Fruit fly (Drosophila melanogaster) whole organism, embryonic: Measurements from ENCODE around the gene CG4968.

Source experiments
- Atf3 ChIP-seq: fragments of 200-800 bp; sonication (Bioruptor generic); optimal IDR thresholded peaks from 3 replicates; lab custom pipeline; 2016; ENCODE audit warnings: missing biosample characterization, missing genetic modification characterization
- BEAF-32 ChIP-seq: fragments of 200-800 bp; sonication (Bioruptor generic); optimal IDR thresholded peaks from 3 replicates; lab custom pipeline; 2017; ENCODE audit warnings: missing biosample characterization, missing genetic modification characterization, mild to moderate bottlenecking, moderate library complexity, missing genetic modification reagents
- BtbVII ChIP-seq: fragments of 200-800 bp; sonication (Bioruptor generic); optimal IDR thresholded peaks from 3 replicates; lab custom pipeline; 2017; ENCODE audit warnings: missing biosample characterization, mild to moderate bottlenecking, missing genetic modification characterization
- CG10267 ChIP-seq: fragments of 200-800 bp; sonication (Bioruptor generic); optimal IDR thresholded peaks from 2 replicates; lab custom pipeline; 2018; ENCODE audit warnings: missing biosample characterization, mild to moderate bottlenecking, missing genetic modification characterization, moderate library complexity
- CG13894 ChIP-seq: fragments of 200-800 bp; sonication (Bioruptor generic); optimal IDR thresholded peaks from 3 replicates; lab custom pipeline; 2018; ENCODE audit warnings: missing biosample characterization, mild to moderate bottlenecking, missing genetic modification characterization, moderate library complexity
- CG14860 ChIP-seq: fragments of 200-800 bp; sonication (Bioruptor generic); IDR thresholded peaks from 3 replicates; pipeline ENCODE4 v1.3.6; 2022; ENCODE audit warnings: missing biosample characterization, missing genetic modification characterization; ENCODE audit not compliant: partially characterized antibody
- CG17328 ChIP-seq: fragments of 200-800 bp; sonication (Bioruptor generic); IDR thresholded peaks from 2 replicates; pipeline ENCODE4 v1.3.6; 2022; ENCODE audit warnings: missing biosample characterization, missing genetic modification characterization
- CG17802 ChIP-seq: fragments of 200-800 bp; sonication (Bioruptor generic); optimal IDR thresholded peaks from 2 replicates; lab custom pipeline; 2018; ENCODE audit warnings: missing biosample characterization, mild to moderate bottlenecking, missing genetic modification characterization, moderate library complexity
- CG2712 ChIP-seq: fragments of 200-800 bp; optimal IDR thresholded peaks from 3 replicates; lab custom pipeline; 2019; ENCODE audit warnings: missing biosample characterization, mild to moderate bottlenecking, missing genetic modification characterization, moderate library complexity
- CG2889 ChIP-seq: fragments of 200-800 bp; sonication (Bioruptor generic); IDR thresholded peaks from 3 replicates; pipeline ENCODE4 v1.3.6; 2022; ENCODE audit warnings: missing biosample characterization, missing genetic modification characterization
- CG30020 ChIP-seq: fragments of 200-800 bp; optimal IDR thresholded peaks from 2 replicates; lab custom pipeline; 2019; ENCODE audit warnings: missing biosample characterization, mild to moderate bottlenecking, missing genetic modification characterization, moderate library complexity
- CG34224 ChIP-seq: fragments of 200-800 bp; sonication (Bioruptor generic); IDR thresholded peaks from 3 replicates; pipeline ENCODE4 v1.3.6; 2022; ENCODE audit warnings: missing biosample characterization, missing genetic modification characterization; ENCODE audit not compliant: partially characterized antibody
- CG34422 ChIP-seq: fragments of 200-800 bp; sonication (Bioruptor generic); IDR thresholded peaks from 3 replicates; pipeline ENCODE4 v1.3.6; 2022; ENCODE audit warnings: missing biosample characterization, missing genetic modification characterization
- CG3995 ChIP-seq: fragments of 200-800 bp; sonication (Bioruptor generic); optimal IDR thresholded peaks from 3 replicates; lab custom pipeline; 2016; ENCODE audit warnings: missing biosample characterization, missing genetic modification characterization
- CG6765 ChIP-seq: fragments of 200-800 bp; sonication (Bioruptor generic); optimal IDR thresholded peaks from 3 replicates; lab custom pipeline; 2017; ENCODE audit warnings: missing biosample characterization, mild to moderate bottlenecking, missing genetic modification characterization
- CG7786 ChIP-seq: fragments of 200-800 bp; sonication (Bioruptor generic); optimal IDR thresholded peaks from 2 replicates; lab custom pipeline; 2016; ENCODE audit warnings: missing biosample characterization, missing genetic modification characterization
- CG7928 ChIP-seq: fragments of 200-800 bp; sonication (Bioruptor generic); optimal IDR thresholded peaks from 2 replicates; lab custom pipeline; 2017; ENCODE audit warnings: missing biosample characterization, mild to moderate bottlenecking, missing genetic modification characterization
- CG8924 ChIP-seq: fragments of 200-800 bp; optimal IDR thresholded peaks from 3 replicates; lab custom pipeline; 2019; ENCODE audit warnings: missing biosample characterization, mild to moderate bottlenecking, missing genetic modification characterization, moderate library complexity
- Dll ChIP-seq: fragments of 200-800 bp; sonication (Bioruptor generic); IDR thresholded peaks from 4 replicates; pipeline ENCODE4 v1.3.6; 2022; ENCODE audit warnings: missing biosample characterization, missing genetic modification characterization; ENCODE audit not compliant: partially characterized antibody
- Dp ChIP-seq: fragments of 200-800 bp; sonication (Bioruptor generic); optimal IDR thresholded peaks from 2 replicates; lab custom pipeline; 2018; ENCODE audit warnings: missing biosample characterization, mild to moderate bottlenecking, missing genetic modification characterization, moderate library complexity
- HLH54F ChIP-seq: fragments of 200-800 bp; sonication (Bioruptor generic); optimal IDR thresholded peaks from 3 replicates; lab custom pipeline; 2016; ENCODE audit warnings: missing biosample characterization, missing genetic modification characterization
- Hand ChIP-seq: fragments of 200-800 bp; sonication (Bioruptor generic); optimal IDR thresholded peaks from 2 replicates; lab custom pipeline; 2017; ENCODE audit warnings: mild to moderate bottlenecking, missing biosample characterization, missing genetic modification reagents, missing genetic modification characterization
- Hey ChIP-seq: fragments of 200-800 bp; sonication (Bioruptor generic); optimal IDR thresholded peaks from 3 replicates; lab custom pipeline; 2018; ENCODE audit warnings: missing biosample characterization, mild to moderate bottlenecking, missing genetic modification characterization
- Hr78 ChIP-seq, 2 experiments: fragments of 200-800 bp in 1 of 2; fragments of >200 bp in 1 of 2; sonication (Bioruptor generic) in 1 of 2; optimal IDR thresholded peaks; 2 replicates each; lab custom pipeline; 2017 to 2019; ENCODE audit warnings: missing biosample characterization in 2 of 2, missing genetic modification characterization in 2 of 2, mild to moderate bottlenecking in 1 of 2, moderate library complexity in 1 of 2
- Opbp ChIP-seq: fragments of 200-800 bp; sonication (Bioruptor generic); IDR thresholded peaks from 3 replicates; pipeline ENCODE4 v1.3.6; 2022; ENCODE audit warnings: missing biosample characterization, missing genetic modification characterization; ENCODE audit not compliant: partially characterized antibody
- Pdp1 ChIP-seq, 2 experiments: fragments of 200-800 bp; sonication (Bioruptor generic); optimal IDR thresholded peaks; 3 replicates each; lab custom pipeline; 2016; ENCODE audit warnings: missing biosample characterization in 2 of 2, missing genetic modification characterization in 2 of 2, mild to moderate bottlenecking in 1 of 2, moderate library complexity in 1 of 2
- Sry-δ ChIP-seq: fragments of 200-800 bp; sonication (Bioruptor generic); optimal IDR thresholded peaks from 2 replicates; lab custom pipeline; 2016; ENCODE audit warnings: missing biosample characterization, missing genetic modification characterization
- ato ChIP-seq: fragments of 200-800 bp; sonication (Bioruptor generic); IDR thresholded peaks from 2 replicates; pipeline ENCODE4 v1.3.6; 2022; ENCODE audit warnings: missing biosample characterization, missing genetic modification characterization; ENCODE audit not compliant: partially characterized antibody
- bbx ChIP-seq: fragments of 200-800 bp; sonication (Bioruptor generic); IDR thresholded peaks from 2 replicates; pipeline ENCODE4 v1.3.6; 2022; ENCODE audit warnings: missing biosample characterization, missing genetic modification characterization; ENCODE audit not compliant: partially characterized antibody
- bcd ChIP-seq: fragments of 200-800 bp; sonication (Bioruptor generic); optimal IDR thresholded peaks from 2 replicates; lab custom pipeline; 2017; ENCODE audit warnings: missing biosample characterization, mild to moderate bottlenecking, missing genetic modification characterization
- gro ChIP-seq: fragments of 200-800 bp; sonication (Bioruptor generic); optimal IDR thresholded peaks from 2 replicates; lab custom pipeline; 2016; ENCODE audit warnings: missing biosample characterization, missing genetic modification characterization
- hbn ChIP-seq: fragments of 200-800 bp; sonication (Bioruptor generic); IDR thresholded peaks from 2 replicates; pipeline ENCODE4 v1.3.6; 2022; ENCODE audit warnings: missing biosample characterization, missing genetic modification characterization; ENCODE audit not compliant: partially characterized antibody
- ind ChIP-seq: fragments of 200-800 bp; sonication (Bioruptor generic); optimal IDR thresholded peaks from 3 replicates; lab custom pipeline; 2016; ENCODE audit warnings: missing biosample characterization, missing genetic modification characterization
- jumu ChIP-seq: fragments of 200-800 bp; sonication (Bioruptor generic); optimal IDR thresholded peaks from 3 replicates; lab custom pipeline; 2016; ENCODE audit warnings: missing biosample characterization, missing genetic modification characterization
- kay ChIP-seq: fragments of 200-800 bp; sonication (Bioruptor generic); optimal IDR thresholded peaks from 2 replicates; lab custom pipeline; 2016; ENCODE audit warnings: missing biosample characterization, missing genetic modification characterization
- knrl ChIP-seq: fragments of 200-800 bp; sonication (Bioruptor generic); IDR thresholded peaks from 3 replicates; pipeline ENCODE4 v1.3.6; 2022; ENCODE audit warnings: missing biosample characterization, missing genetic modification characterization; ENCODE audit not compliant: partially characterized antibody
- lov ChIP-seq, 2 experiments: fragments of 200-800 bp in 1 of 2; fragments of >200 bp in 1 of 2; sonication (Bioruptor generic) in 1 of 2; IDR thresholded peaks in 1 of 2; optimal IDR thresholded peaks in 1 of 2; 2 replicates in 1 of 2; 3 replicates in 1 of 2; pipeline versions ENCODE4 v1.3.6 to Lab custom; 2017 to 2022; ENCODE audit warnings: missing biosample characterization in 1 of 2, missing genetic modification characterization in 1 of 2
- mld ChIP-seq: fragments of 200-800 bp; sonication (Bioruptor generic); IDR thresholded peaks from 3 replicates; pipeline ENCODE4 v1.3.6; 2022; ENCODE audit warnings: missing biosample characterization, missing genetic modification characterization; ENCODE audit not compliant: partially characterized antibody
- nmo ChIP-seq: fragments of 200-800 bp; sonication (Bioruptor generic); optimal IDR thresholded peaks from 2 replicates; lab custom pipeline; 2018; ENCODE audit warnings: missing biosample characterization, mild to moderate bottlenecking, missing genetic modification characterization, moderate library complexity
- nom ChIP-seq: fragments of 200-800 bp; sonication (Bioruptor generic); optimal IDR thresholded peaks from 2 replicates; lab custom pipeline; 2017; ENCODE audit warnings: missing biosample characterization, missing genetic modification characterization, mild to moderate bottlenecking, moderate library complexity, missing genetic modification reagents
- row ChIP-seq: fragments of 200-800 bp; sonication (Bioruptor generic); IDR thresholded peaks from 3 replicates; pipeline ENCODE4 v1.3.6; 2022; ENCODE audit warnings: missing biosample characterization, missing genetic modification characterization
- scrt ChIP-seq: fragments of 200-800 bp; sonication (Bioruptor generic); optimal IDR thresholded peaks from 2 replicates; lab custom pipeline; 2018; ENCODE audit warnings: missing biosample characterization, mild to moderate bottlenecking, missing genetic modification characterization, moderate library complexity
- sim ChIP-seq: fragments of 200-800 bp; sonication (Bioruptor generic); IDR thresholded peaks from 2 replicates; pipeline ENCODE4 v1.3.6; 2022; ENCODE audit warnings: missing biosample characterization, missing genetic modification characterization
- ssp ChIP-seq: fragments of 200-800 bp; sonication (Bioruptor generic); IDR thresholded peaks from 2 replicates; pipeline ENCODE4 v1.3.6; 2022; ENCODE audit warnings: missing biosample characterization, missing genetic modification characterization
- unc-4 ChIP-seq: fragments of 200-800 bp; sonication (Bioruptor generic); IDR thresholded peaks from 2 replicates; pipeline ENCODE4 v1.3.6; 2022; ENCODE audit warnings: missing biosample characterization, missing genetic modification characterization; ENCODE audit not compliant: partially characterized antibody
- wek ChIP-seq: fragments of 200-800 bp; sonication (Bioruptor generic); optimal IDR thresholded peaks from 3 replicates; lab custom pipeline; 2018; ENCODE audit warnings: missing biosample characterization, mild to moderate bottlenecking, missing genetic modification characterization, moderate library complexity
- zfh1 ChIP-seq: fragments of 200-800 bp; sonication (Bioruptor generic); IDR thresholded peaks from 3 replicates; pipeline ENCODE4 v1.3.6; 2022; ENCODE audit warnings: missing biosample characterization, missing genetic modification characterization

Gene CG4968

DNA sequence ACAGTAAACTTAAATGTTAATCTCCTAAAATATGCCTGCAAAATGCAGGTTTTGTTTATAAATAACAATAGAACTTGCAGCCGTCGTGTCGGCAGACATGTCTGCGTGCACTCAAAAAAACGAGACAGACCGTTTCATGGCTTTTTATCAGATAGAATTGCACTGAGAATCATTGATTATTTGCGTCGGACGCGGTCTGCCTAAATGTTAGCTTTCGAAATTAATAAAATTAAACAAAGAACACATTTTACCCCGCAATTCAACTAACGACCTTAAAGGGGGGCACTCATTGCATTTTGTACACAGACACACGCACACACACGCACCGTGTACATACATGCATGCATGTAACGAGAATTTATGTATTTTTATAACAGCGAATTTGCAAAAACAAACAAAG is 29.9 kb upstream of the CG4968 start (continued):
- TF ChIP-seq Pdp1 (GFP tag; optimal IDR thresholded peaks at IDR 0.05; lab: Kevin White, UChicago) = peak in 1 of 2 experiments; percentile 47
- no peak for TF ChIP-seq lov (optimal IDR thresholded peaks at IDR 0.05; lab: Kevin White, UChicago)
- TF ChIP-seq lov (GFP tag; IDR thresholded peaks at IDR 0.05; lab: Robert Waterston, UW) = 0 out of 3 replicates have a peak, but pooled peaks have one; percentile 21
- TF ChIP-seq sim (GFP tag; lab: Robert Waterston, UW) = peak; percentile 43; the same call in 1 of the 2 replicates
- TF ChIP-seq nom = no peak
- TF ChIP-seq CG13894 = no peak
- no peak for TF ChIP-seq bcd (GFP tag; lab: Kevin White, UChicago)
- no peak for TF ChIP-seq wek
- peak; percentile 7 for TF ChIP-seq CG7786 (GFP tag; lab: Kevin White, UChicago)
- no peak for TF ChIP-seq CG6765 (GFP tag; lab: Kevin White, UChicago)
- no peak for TF ChIP-seq nmo (GFP tag; lab: Kevin White, UChicago)
- TF ChIP-seq mld (GFP tag; lab: Robert Waterston, UW) = no peak
- TF ChIP-seq CG34422 (GFP tag; lab: Robert Waterston, UW) = peak; percentile 46; the same call in 1 of the 3 replicates
- TF ChIP-seq, all 482 proteins: peak for 73

DNA sequence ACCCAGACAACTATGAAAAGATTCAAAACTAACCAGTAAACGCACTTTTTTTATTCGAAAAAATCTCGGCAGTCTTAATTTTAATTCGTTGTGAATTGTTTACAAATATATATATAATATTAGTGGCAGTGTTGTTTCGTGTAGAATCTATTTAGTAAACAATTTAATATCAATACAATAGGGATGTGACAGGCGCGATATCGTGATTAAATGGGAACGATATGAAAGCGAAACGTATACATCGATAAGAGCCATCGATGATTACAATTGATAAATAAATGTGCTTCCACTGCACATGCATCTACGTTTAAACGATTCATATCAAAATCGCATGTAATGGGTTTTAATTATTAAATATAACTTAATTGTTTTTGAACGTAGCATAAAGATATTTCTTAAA is 29.4 kb upstream of the CG4968 start:
- TF ChIP-seq kay = no peak
- no peak for TF ChIP-seq Hand (GFP tag; lab: Kevin White, UChicago)
- TF ChIP-seq Opbp (GFP tag; lab: Robert Waterston, UW) = peak; percentile 96
- no peak for TF ChIP-seq jumu (GFP tag; lab: Kevin White, UChicago)
- TF ChIP-seq Dll (GFP tag; lab: Robert Waterston, UW) = peak; percentile 81
- peak; percentile 96 for TF ChIP-seq CG30020 (tag; lab: Kevin White, UChicago)
- TF ChIP-seq CG2889 (GFP tag; lab: Robert Waterston, UW) = no peak
- TF ChIP-seq Dp (GFP tag; lab: Kevin White, UChicago) = peak; percentile 27
- TF ChIP-seq Hey = no peak
- TF ChIP-seq CG3995 (GFP tag; lab: Kevin White, UChicago) = peak; percentile 90
- TF ChIP-seq ind = no peak
- TF ChIP-seq ssp (GFP tag; lab: Robert Waterston, UW) = peak; percentile 82
- TF ChIP-seq unc-4 = peak; percentile 75
- TF ChIP-seq Atf3 (GFP tag; lab: Kevin White, UChicago) = no peak
- no peak for TF ChIP-seq CG7928 (GFP tag; lab: Kevin White, UChicago)
- TF ChIP-seq CG8924 = peak; percentile 63
- peak; percentile 92 for TF ChIP-seq ato
- no peak for TF ChIP-seq Hr78 (GFP tag; optimal IDR thresholded peaks at IDR 0.05; lab: Kevin White, UChicago)
- peak; percentile 59 for TF ChIP-seq CG17802
- peak; percentile 17 for TF ChIP-seq CG10267 (tag; lab: Kevin White, UChicago)
- TF ChIP-seq CG34224 (GFP tag; lab: Robert Waterston, UW) = peak; percentile 86
- TF ChIP-seq BtbVII (GFP tag; lab: Kevin White, UChicago) = no peak
- TF ChIP-seq Sry-δ = peak; percentile 87
- peak; percentile 61; the same call in 1 of the 2 replicates for TF ChIP-seq hbn
- TF ChIP-seq mld (GFP tag; lab: Robert Waterston, UW) = peak; percentile 90
- TF ChIP-seq BEAF-32 = peak; percentile 89
- TF ChIP-seq CG14860 (GFP tag; lab: Robert Waterston, UW) = peak; percentile 85
- TF ChIP-seq knrl (GFP tag; lab: Robert Waterston, UW) = peak; percentile 92
- no peak for TF ChIP-seq scrt
- 0 out of 3 replicates have a peak, but pooled peaks have one; percentile 12 for TF ChIP-seq zfh1 (GFP tag; lab: Robert Waterston, UW)
- no peak for TF ChIP-seq HLH54F (GFP tag; lab: Kevin White, UChicago)
- TF ChIP-seq CG17328 (GFP tag; lab: Robert Waterston, UW) = no peak
- peak; percentile 32 for TF ChIP-seq CG2712
- no peak for TF ChIP-seq gro (GFP tag; lab: Kevin White, UChicago)
- peak; percentile 96 for TF ChIP-seq bbx
- TF ChIP-seq row (GFP tag; lab: Robert Waterston, UW) = peak; percentile 84
